Worm (Caenorhabditis elegans) whole organism, early embryonic: ENCODE data around the gene sri-42.

Experiments
- F13C5.2 ChIP-seq: sonication (generic microtip); optimal IDR thresholded peaks from 2 replicates; lab custom pipeline; 2017; ENCODE audit warnings: mild to moderate bottlenecking, missing genetic modification characterization, inconsistent platforms, missing compliant biosample characterization
- aly-1 ChIP-seq: sonication (generic microtip); optimal IDR thresholded peaks from 2 replicates; lab custom pipeline; 2016; ENCODE audit warnings: missing genetic modification characterization, missing compliant biosample characterization
- ama-1 ChIP-seq: fragments of 150-350 bp; optimal IDR thresholded peaks from 2 replicates; lab custom pipeline; 2014
- ceh-13 ChIP-seq: fragments of 200-800 bp; sonication (Bioruptor generic); optimal IDR thresholded peaks from 2 replicates; lab custom pipeline; 2018; ENCODE audit warnings: mild to moderate bottlenecking, missing genetic modification characterization, missing compliant biosample characterization
- ceh-36 ChIP-seq: sonication (generic microtip); optimal IDR thresholded peaks from 2 replicates; lab custom pipeline; 2016; ENCODE audit warnings: missing genetic modification characterization, inconsistent platforms, missing compliant biosample characterization
- ets-7 ChIP-seq: sonication (generic microtip); optimal IDR thresholded peaks from 2 replicates; lab custom pipeline; 2016; ENCODE audit warnings: missing genotype, missing genetic modification characterization, missing compliant biosample characterization
- flt-1 ChIP-seq: fragments of 200-800 bp; sonication (Bioruptor generic); IDR thresholded peaks from 2 replicates; pipeline ENCODE4 v1.3.6; 2022; ENCODE audit warnings: missing genetic modification characterization, missing compliant biosample characterization
- hnd-1 ChIP-seq: sonication (generic microtip); optimal IDR thresholded peaks from 2 replicates; lab custom pipeline; 2016; ENCODE audit warnings: missing genetic modification characterization, missing compliant biosample characterization
- pes-1 ChIP-seq: fragments of 200-800 bp; sonication (Bioruptor generic); IDR thresholded peaks from 2 replicates; pipeline ENCODE4 v1.3.6; 2022; ENCODE audit warnings: missing genetic modification reagents, missing genetic modification characterization, missing compliant biosample characterization
- scrt-1 ChIP-seq: fragments of 200-800 bp; sonication (Bioruptor generic); IDR thresholded peaks from 2 replicates; pipeline ENCODE4 v1.3.6; 2022; ENCODE audit warnings: missing genetic modification characterization, missing compliant biosample characterization
- tbx-11 ChIP-seq: fragments of 200-800 bp; sonication (Bioruptor generic); IDR thresholded peaks from 2 replicates; pipeline ENCODE4 v1.3.6; 2022; ENCODE audit warnings: missing genetic modification characterization, missing compliant biosample characterization
- tra-4 ChIP-seq: sonication (generic microtip); optimal IDR thresholded peaks from 2 replicates; lab custom pipeline; 2017; ENCODE audit warnings: missing genetic modification characterization, missing compliant biosample characterization

ce11 chrII:3117471-3117870, 25.3 kb downstream of the sri-42 start, which contains the start of gene T10D4.7:
- no peak for TF ChIP-seq flt-1 (GFP tag; lab: Robert Waterston, UW)
- no peak for TF ChIP-seq ama-1 (lab: Kevin White, UChicago)
- TF ChIP-seq ets-7, result no peak
- TF ChIP-seq tbx-11 (GFP tag; lab: Robert Waterston, UW), result no peak
- TF ChIP-seq hnd-1 (tag; lab: Kevin White, UChicago), result no peak
- TF ChIP-seq pes-1 (GFP tag; lab: Robert Waterston, UW), result no peak
- TF ChIP-seq ceh-13 (GFP tag; lab: Kevin White, UChicago), result no peak
- no peak for TF ChIP-seq F13C5.2
- TF ChIP-seq ceh-36, result no peak
- no peak for TF ChIP-seq scrt-1
- no peak for TF ChIP-seq aly-1 (tag; lab: Kevin White, UChicago)
- no peak for TF ChIP-seq tra-4 (tag; lab: Kevin White, UChicago)
